Worm (Caenorhabditis elegans): Measurements from ENCODE around the gene oac-8.
A peak's percentile ranks its signal among the peaks of the same experiment; 100 is the strongest.

oac-8 gene

ce11 chrIV:10573471-10573870 is 10.9 kb upstream of the oac-8 start:
- no peak for TF ChIP-seq nhr-28 (tag; optimal IDR thresholded peaks at IDR 0.05)
- peak; percentile 42 for TF ChIP-seq lin-14 (GFP tag; optimal IDR thresholded peaks at IDR 0.05)

ce11 chrIV:10574471-10574870 is 9.9 kb upstream of the oac-8 start:
- no peak for TF ChIP-seq efl-3 (GFP tag; optimal IDR thresholded peaks at IDR 0.05)
- peak; percentile 46 for TF ChIP-seq dsc-1 (tag; optimal IDR thresholded peaks at IDR 0.05)
- TF ChIP-seq fkh-4 (tag; optimal IDR thresholded peaks at IDR 0.05; ENCODE audit: borderline replicate concordance) = no peak
- peak; percentile 52 for TF ChIP-seq lin-14 (GFP tag; optimal IDR thresholded peaks at IDR 0.05)
- no peak for TF ChIP-seq nhr-90 (tag; optimal IDR thresholded peaks at IDR 0.05; ENCODE audit: poor library complexity)
- no peak for TF ChIP-seq aha-1 (tag; optimal IDR thresholded peaks at IDR 0.05)

- no peak for TF ChIP-seq ceh-82 (tag; optimal IDR thresholded peaks at IDR 0.05)
- TF ChIP-seq blmp-1 (tag; optimal IDR thresholded peaks at IDR 0.05) = peak; percentile 45
- TF ChIP-seq dpl-1 (GFP tag; optimal IDR thresholded peaks at IDR 0.05) = no peak
These were observed 8.3 kb upstream of the oac-8 start, which contains the start of gene efn-2 for ce11 chrIV:10576050-10576449. TSS of gene efn-2 (plus strand) at chrIV:10576350.

ce11 chrIV:10576624-10577023 is 7.7 kb upstream of the oac-8 start:
- TF ChIP-seq mep-1 (tag; optimal IDR thresholded peaks at IDR 0.05) (peak; percentile 14), ztf-4 (tag; optimal IDR thresholded peaks at IDR 0.05) (no peak), blmp-1 (tag; optimal IDR thresholded peaks at IDR 0.05) (peak; percentile 54), mef-2 (tag; optimal IDR thresholded peaks at IDR 0.05) (no peak), Y116A8C.19 (tag; optimal IDR thresholded peaks at IDR 0.05; ENCODE audit: borderline replicate concordance) (no peak), unc-30 (tag; optimal IDR thresholded peaks at IDR 0.05) (no peak), isw-1 (GFP tag; IDR thresholded peaks at IDR 0.05) (no peak), ztf-11 (tag; optimal IDR thresholded peaks at IDR 0.05) (no peak), nhr-28 (tag; optimal IDR thresholded peaks at IDR 0.05) (no peak), ceh-90 (tag; optimal IDR thresholded peaks at IDR 0.05) (no peak), nhr-85 (tag) (peak; percentile 16), sptf-1 (tag; optimal IDR thresholded peaks at IDR 0.05) (no peak), lin-14 (GFP tag; optimal IDR thresholded peaks at IDR 0.05) (peak; percentile 60)

ce11 chrIV:10577600-10577999 is 6.7 kb upstream of the oac-8 start:
- TF ChIP-seq F16B12.6 (tag; optimal IDR thresholded peaks at IDR 0.05) (no peak), skn-1 (tag; optimal IDR thresholded peaks at IDR 0.05) (no peak), fkh-8 (tag; optimal IDR thresholded peaks at IDR 0.05) (no peak), elt-2 (tag; optimal IDR thresholded peaks at IDR 0.05) (peak; percentile 45), egl-13 (tag; optimal IDR thresholded peaks at IDR 0.05) (no peak), unc-130 (tag; optimal IDR thresholded peaks at IDR 0.05) (no peak)

ce11 chrIV:10578367-10578766 is 6.0 kb upstream of the oac-8 start, which contains the start of gene lgc-43:
TSS of gene lgc-43 (plus strand) at chrIV:10578667.
- TF ChIP-seq ztf-4 (tag; optimal IDR thresholded peaks at IDR 0.05) (no peak), nhr-71 (tag; optimal IDR thresholded peaks at IDR 0.05) (no peak), nhr-84 (tag; optimal IDR thresholded peaks at IDR 0.05) (no peak), ama-1 (optimal IDR thresholded peaks at IDR 0.05) (no peak), hlh-17 (GFP tag; optimal IDR thresholded peaks at IDR 0.05; ENCODE audit: borderline replicate concordance) (no peak), unc-86 (tag; optimal IDR thresholded peaks at IDR 0.05) (no peak), nhr-19 (GFP tag; conservative IDR thresholded peaks at IDR 0.05) (no peak), nhr-85 (tag) (no peak), nhr-76 (tag; optimal IDR thresholded peaks at IDR 0.05) (no peak), nhr-77 (tag; optimal IDR thresholded peaks at IDR 0.05) (no peak), egl-13 (tag; optimal IDR thresholded peaks at IDR 0.05) (no peak), aha-1 (tag; optimal IDR thresholded peaks at IDR 0.05) (no peak), nhr-47 (tag; optimal IDR thresholded peaks at IDR 0.05) (no peak)
